Worm (Caenorhabditis elegans) whole organism, L4/young adult: Measurements from ENCODE around the gene ZK418.2.

Source experiments
- W03F9.2 ChIP-seq: fragments of 150-350 bp; optimal IDR thresholded peaks from 2 replicates; lab custom pipeline; 2014; ENCODE audit warnings: missing biosample characterization, missing genetic modification characterization
- him-1 ChIP-seq: sonication (generic microtip); optimal IDR thresholded peaks from 2 replicates; lab custom pipeline; 2016; ENCODE audit warnings: missing genotype, missing genetic modification reagents, missing genetic modification characterization, missing compliant biosample characterization

- no peak for TF ChIP-seq him-1 (tag; lab: Kevin White, UChicago)
- no peak for TF ChIP-seq W03F9.2
Observed at ce11 chrIII:7106854-7107253, 15.7 kb downstream of the ZK418.2 start.
